Worm (Caenorhabditis elegans): ENCODE data around the gene gldi-4.

- TF ChIP-seq ama-1 (optimal IDR thresholded peaks at IDR 0.05) (no peak), ceh-82 (tag; optimal IDR thresholded peaks at IDR 0.05) (no peak), ceh-16 (tag; optimal IDR thresholded peaks at IDR 0.05) (no peak), elt-3 (tag; optimal IDR thresholded peaks at IDR 0.05) (no peak), unc-39 (tag; optimal IDR thresholded peaks at IDR 0.05) (no peak), snpc-4 (tag; optimal IDR thresholded peaks at IDR 0.05) (no peak), ceh-9 (tag; optimal IDR thresholded peaks at IDR 0.05) (no peak), pqm-1 (tag; optimal IDR thresholded peaks at IDR 0.05) (no peak), tbx-2 (tag; optimal IDR thresholded peaks at IDR 0.05) (no peak), sea-2 (GFP tag; optimal IDR thresholded peaks at IDR 0.05) (no peak), mdl-1 (tag; optimal IDR thresholded peaks at IDR 0.05) (no peak), fkh-2 (tag; optimal IDR thresholded peaks at IDR 0.05) (no peak), nhr-43 (tag; optimal IDR thresholded peaks at IDR 0.05; ENCODE audit: poor library complexity, severe bottlenecking) (no peak), ztf-11 (tag; optimal IDR thresholded peaks at IDR 0.05) (no peak)
Observed at ce11 chrIV:6977089-6977558, 40.3 kb upstream of the gldi-4 start, which contains the start of the genes pgl-1 and him-3.
